Worm (Caenorhabditis elegans) whole organism, midembryonic: ENCODE measurements around the gene mspn-1.

Experiments used
- T22C8.4 ChIP-seq: fragments of 200-800 bp; sonication (Bioruptor generic); IDR thresholded peaks from 2 replicates; pipeline ENCODE4 v1.3.6; 2022; ENCODE audit warnings: missing genetic modification characterization, missing compliant biosample characterization
- cog-1 ChIP-seq: sonication (generic microtip); optimal IDR thresholded peaks from 2 replicates; lab custom pipeline; 2016; ENCODE audit warnings: missing genetic modification characterization, missing compliant biosample characterization
- flt-1 ChIP-seq: fragments of 200-800 bp; sonication (Bioruptor generic); IDR thresholded peaks from 2 replicates; pipeline ENCODE4 v1.3.6; 2022; ENCODE audit warnings: missing genetic modification characterization, missing compliant biosample characterization
- klf-2 ChIP-seq: fragments of 200-800 bp; sonication (Bioruptor generic); conservative IDR thresholded peaks from 2 replicates; pipeline ENCODE4 v1.3.6; 2022; ENCODE audit warnings: missing genetic modification reagents, missing genetic modification characterization, missing compliant biosample characterization
- med-1 ChIP-seq: sonication (generic microtip); optimal IDR thresholded peaks from 2 replicates; lab custom pipeline; 2017; ENCODE audit warnings: missing genetic modification characterization, mild to moderate bottlenecking, missing compliant biosample characterization, antibody characterized with exemption, missing genetic modification reagents; ENCODE audit not compliant: insufficient read depth
- ref-1 ChIP-seq: fragments of 200-800 bp; sonication (Bioruptor generic); conservative IDR thresholded peaks from 2 replicates; pipeline ENCODE4 v1.3.6; 2022; ENCODE audit warnings: missing genetic modification reagents, missing genetic modification characterization, missing compliant biosample characterization
- tab-1 ChIP-seq: fragments of 200-800 bp; sonication (Bioruptor generic); IDR thresholded peaks from 2 replicates; pipeline ENCODE4 v1.3.6; 2022; ENCODE audit warnings: missing genetic modification characterization, missing compliant biosample characterization
- ztf-23 ChIP-seq: fragments of 200-800 bp; sonication (Bioruptor generic); IDR thresholded peaks from 2 replicates; pipeline ENCODE4 v1.3.6; 2022; ENCODE audit warnings: missing genetic modification reagents, missing genetic modification characterization, missing compliant biosample characterization
- ztf-29 ChIP-seq: fragments of 200-800 bp; sonication (Bioruptor generic); IDR thresholded peaks from 2 replicates; pipeline ENCODE4 v1.3.6; 2022; ENCODE audit warnings: missing genetic modification reagents, missing genetic modification characterization, missing compliant biosample characterization

ce11 chrIV:10140143-10140542 lies 37.6 kb upstream of the mspn-1 start, which contains the start of gene gst-3:
- no peak for TF ChIP-seq med-1 (GFP tag; lab: Kevin White, UChicago)
- no peak for TF ChIP-seq klf-2
- TF ChIP-seq tab-1 (GFP tag; lab: Robert Waterston, UW): no peak
- TF ChIP-seq ref-1 (GFP tag; lab: Robert Waterston, UW): no peak
- TF ChIP-seq cog-1 (tag; lab: Kevin White, UChicago): no peak
- no peak for TF ChIP-seq ztf-29 (GFP tag; lab: Robert Waterston, UW)
- TF ChIP-seq flt-1 (GFP tag; lab: Robert Waterston, UW): no peak
- TF ChIP-seq T22C8.4: no peak
- TF ChIP-seq ztf-23 (GFP tag; lab: Robert Waterston, UW): no peak
